Worm (Caenorhabditis elegans): ENCODE data around the gene grsp-3.

Gene grsp-3

DNA sequence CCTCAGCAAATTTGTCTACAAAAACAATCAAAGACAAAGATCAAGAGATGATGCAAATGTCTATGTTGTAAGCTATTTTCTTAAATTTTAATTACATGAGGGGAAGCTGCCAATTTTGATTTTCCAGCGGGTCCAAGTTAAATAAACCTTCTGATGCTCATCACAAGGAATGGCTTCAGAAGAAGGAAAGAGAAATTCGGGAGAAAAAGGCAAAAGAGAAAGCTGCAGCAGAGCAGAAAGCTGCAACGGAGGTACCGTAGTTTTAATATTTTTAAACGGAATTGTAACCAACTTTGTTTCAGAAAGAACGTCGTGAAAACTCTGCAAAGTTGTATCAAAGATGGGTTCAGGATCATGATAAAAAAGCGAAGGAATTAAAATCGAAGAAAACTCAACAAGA is 26.4 kb upstream of the grsp-3 start:
- TF ChIP-seq nhr-237 (tag; optimal IDR thresholded peaks at IDR 0.05) (no peak), unc-62 (GFP tag; optimal IDR thresholded peaks at IDR 0.05) (no peak), ceh-83 (GFP tag; optimal IDR thresholded peaks at IDR 0.05) (no peak), unc-120 (tag; optimal IDR thresholded peaks at IDR 0.05; ENCODE audit: poor library complexity, severe bottlenecking) (no peak), ceh-43 (GFP tag; optimal IDR thresholded peaks at IDR 0.05) (no peak), drap-1 (GFP tag; optimal IDR thresholded peaks at IDR 0.05) (no peak), elt-3 (tag; optimal IDR thresholded peaks at IDR 0.05) (no peak), nhr-76 (tag; optimal IDR thresholded peaks at IDR 0.05) (no peak), unc-39 (tag; optimal IDR thresholded peaks at IDR 0.05) (no peak), hlh-1 (tag; optimal IDR thresholded peaks at IDR 0.05) (no peak), snpc-4 (tag; optimal IDR thresholded peaks at IDR 0.05) (no peak), nhr-12 (tag; optimal IDR thresholded peaks at IDR 0.05) (no peak), sptf-1 (tag; optimal IDR thresholded peaks at IDR 0.05) (no peak), M03D4.4 (tag; optimal IDR thresholded peaks at IDR 0.05) (no peak)

ce11 chrIV:7156356-7156755 is 24.6 kb upstream of the grsp-3 start, which contains the start of gene maph-9:
TSS of gene maph-9 (plus strand) at chrIV:7156628.
- TF ChIP-seq mls-2 (tag; optimal IDR thresholded peaks at IDR 0.05): no peak
- no peak for TF ChIP-seq ceh-39 (tag; optimal IDR thresholded peaks at IDR 0.05)
- no peak for TF ChIP-seq flh-1 (GFP tag; optimal IDR thresholded peaks at IDR 0.05)
- TF ChIP-seq zip-8 (tag; optimal IDR thresholded peaks at IDR 0.05): no peak
- TF ChIP-seq nhr-28 (tag; optimal IDR thresholded peaks at IDR 0.05): no peak
- no peak for TF ChIP-seq pha-4 (tag; optimal IDR thresholded peaks at IDR 0.05)
- no peak for TF ChIP-seq bed-3 (GFP tag; optimal IDR thresholded peaks at IDR 0.05)
- no peak for TF ChIP-seq blmp-1 (tag; optimal IDR thresholded peaks at IDR 0.05)
- no peak for TF ChIP-seq mep-1 (tag; optimal IDR thresholded peaks at IDR 0.05)
- TF ChIP-seq elt-1 (tag; optimal IDR thresholded peaks at IDR 0.05; ENCODE audit: borderline replicate concordance, insufficient read depth): no peak
- TF ChIP-seq nhr-76 (tag; optimal IDR thresholded peaks at IDR 0.05): no peak
- TF ChIP-seq unc-62 (GFP tag; optimal IDR thresholded peaks at IDR 0.05): no peak
- TF ChIP-seq hlh-1 (tag; optimal IDR thresholded peaks at IDR 0.05): no peak
- no peak for TF ChIP-seq ceh-83 (GFP tag; optimal IDR thresholded peaks at IDR 0.05)
- TF ChIP-seq lsy-2 (tag; optimal IDR thresholded peaks at IDR 0.05): peak; percentile 1
- TF ChIP-seq ces-1 (GFP tag; optimal IDR thresholded peaks at IDR 0.05): no peak
- peak; percentile 19 for TF ChIP-seq ceh-43 (GFP tag; optimal IDR thresholded peaks at IDR 0.05)
- no peak for TF ChIP-seq lin-32 (GFP tag; optimal IDR thresholded peaks at IDR 0.05)
- no peak for TF ChIP-seq M03D4.4 (tag; optimal IDR thresholded peaks at IDR 0.05)
- TF ChIP-seq nhr-237 (tag; optimal IDR thresholded peaks at IDR 0.05): no peak
- peak; percentile 57 for TF ChIP-seq sptf-1 (tag; optimal IDR thresholded peaks at IDR 0.05)
- TF ChIP-seq ztf-11 (tag; optimal IDR thresholded peaks at IDR 0.05): peak; percentile 16
- no peak for TF ChIP-seq unc-39 (tag; optimal IDR thresholded peaks at IDR 0.05)

DNA sequence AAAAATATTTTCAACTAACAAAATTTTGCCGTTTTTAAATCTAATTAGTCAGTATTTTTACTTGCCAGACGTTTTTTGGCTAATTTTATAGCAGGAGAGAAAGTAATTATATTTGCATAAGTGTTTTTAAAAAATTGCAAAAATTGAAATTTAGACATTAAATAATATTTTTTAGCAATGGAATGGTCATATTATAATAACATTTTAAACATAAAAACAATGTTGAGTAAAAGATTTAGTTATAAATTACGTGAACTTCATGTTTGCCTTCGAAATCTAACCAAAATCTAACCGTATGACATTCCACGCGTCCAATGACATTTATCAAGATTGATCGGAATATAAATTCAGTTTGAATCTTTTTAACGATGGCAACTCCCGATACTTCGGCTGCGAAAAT is 22.6 kb upstream of the grsp-3 start, which contains the start of gene C34D4.2:
TSS of gene C34D4.2 (plus strand) at position 301 of the 400 bp plus-strand sequence.
- no peak for TF ChIP-seq tbx-8 (GFP tag; optimal IDR thresholded peaks at IDR 0.05)
- TF ChIP-seq lin-32 (GFP tag; optimal IDR thresholded peaks at IDR 0.05): no peak
- TF ChIP-seq unc-120 (tag; optimal IDR thresholded peaks at IDR 0.05; ENCODE audit: poor library complexity, severe bottlenecking): no peak
- TF ChIP-seq ceh-83 (GFP tag; optimal IDR thresholded peaks at IDR 0.05): no peak
- peak; percentile 32 for TF ChIP-seq elt-1 (tag; optimal IDR thresholded peaks at IDR 0.05; ENCODE audit: borderline replicate concordance, insufficient read depth)
- TF ChIP-seq sptf-1 (tag; optimal IDR thresholded peaks at IDR 0.05): no peak

ce11 chrIV:7153362-7153761 is 21.6 kb upstream of the grsp-3 start, which contains the start of gene C34D4.3:
TSS of gene C34D4.3 (plus strand) at chrIV:7153662.
- TF ChIP-seq ceh-43 (GFP tag; optimal IDR thresholded peaks at IDR 0.05): no peak
- TF ChIP-seq unc-39 (tag; optimal IDR thresholded peaks at IDR 0.05): no peak
- TF ChIP-seq tbx-8 (GFP tag; optimal IDR thresholded peaks at IDR 0.05): no peak
- TF ChIP-seq bed-3 (GFP tag; optimal IDR thresholded peaks at IDR 0.05): no peak
- no peak for TF ChIP-seq M03D4.4 (tag; optimal IDR thresholded peaks at IDR 0.05)
- no peak for TF ChIP-seq zip-8 (tag; optimal IDR thresholded peaks at IDR 0.05)
- TF ChIP-seq sptf-1 (tag; optimal IDR thresholded peaks at IDR 0.05): no peak
- TF ChIP-seq elt-1 (tag; optimal IDR thresholded peaks at IDR 0.05; ENCODE audit: borderline replicate concordance, insufficient read depth): no peak
- TF ChIP-seq drap-1 (GFP tag; optimal IDR thresholded peaks at IDR 0.05): no peak
- TF ChIP-seq snpc-4 (tag; optimal IDR thresholded peaks at IDR 0.05): no peak

- TF ChIP-seq unc-120 (tag; optimal IDR thresholded peaks at IDR 0.05; ENCODE audit: poor library complexity, severe bottlenecking): no peak
- no peak for TF ChIP-seq zip-8 (tag; optimal IDR thresholded peaks at IDR 0.05)
- TF ChIP-seq blmp-1 (tag; optimal IDR thresholded peaks at IDR 0.05): no peak
- no peak for TF ChIP-seq pha-4 (tag; optimal IDR thresholded peaks at IDR 0.05)
- no peak for TF ChIP-seq snpc-4 (tag; optimal IDR thresholded peaks at IDR 0.05)
- no peak for TF ChIP-seq lin-32 (GFP tag; optimal IDR thresholded peaks at IDR 0.05)
- TF ChIP-seq nhr-237 (tag; optimal IDR thresholded peaks at IDR 0.05): no peak
- TF ChIP-seq nhr-28 (tag; optimal IDR thresholded peaks at IDR 0.05): no peak
- no peak for TF ChIP-seq drap-1 (GFP tag; optimal IDR thresholded peaks at IDR 0.05)
- no peak for TF ChIP-seq elt-1 (tag; optimal IDR thresholded peaks at IDR 0.05; ENCODE audit: borderline replicate concordance, insufficient read depth)
- no peak for TF ChIP-seq tbx-8 (GFP tag; optimal IDR thresholded peaks at IDR 0.05)
- no peak for TF ChIP-seq nhr-12 (tag; optimal IDR thresholded peaks at IDR 0.05)
- no peak for TF ChIP-seq cnd-1 (tag; optimal IDR thresholded peaks at IDR 0.05)
- TF ChIP-seq M03D4.4 (tag; optimal IDR thresholded peaks at IDR 0.05): no peak
- TF ChIP-seq mab-5 (tag; optimal IDR thresholded peaks at IDR 0.05): no peak
- TF ChIP-seq bed-3 (GFP tag; optimal IDR thresholded peaks at IDR 0.05): no peak
Measured at ce11 chrIV:7152409-7152808, 20.7 kb upstream of the grsp-3 start, which contains the start of gene col-113. TSS of gene col-113 (minus strand) at chrIV:7152509.
